Fruit fly (Drosophila melanogaster): ENCODE measurements around the gene D2hgdh.

Gene D2hgdh

dm6 chrX:2125527-2126088 is 15.7 kb upstream of the D2hgdh start:
- TF ChIP-seq ftz-f1 (GFP tag; optimal IDR thresholded peaks at IDR 0.05): peak; percentile 40
- TF ChIP-seq Nf-YA (GFP tag; IDR thresholded peaks at IDR 0.05): peak; percentile 90
- peak; percentile 7 for TF ChIP-seq mirr (GFP tag; optimal IDR thresholded peaks at IDR 0.05)
- peak; percentile 72 for TF ChIP-seq CG32767 (GFP tag; IDR thresholded peaks at IDR 0.05)
- TF ChIP-seq CG10321 (GFP tag; IDR thresholded peaks at IDR 0.05): peak; percentile 96
- 0 out of 4 replicates have a peak, but pooled peaks have one; percentile 50 for TF ChIP-seq chinmo (GFP tag; IDR thresholded peaks at IDR 0.05; ENCODE audit: partially characterized antibody)
- peak; percentile 85 for TF ChIP-seq abd-A (tag; optimal IDR thresholded peaks at IDR 0.05)
- TF ChIP-seq ash1 (GFP tag; optimal IDR thresholded peaks at IDR 0.05): peak; percentile 95
- TF ChIP-seq ci (GFP tag; IDR thresholded peaks at IDR 0.05): peak; percentile 67; the same call in 1 of the 3 replicates
- no peak for TF ChIP-seq NfI (GFP tag; optimal IDR thresholded peaks at IDR 0.05)
- peak; percentile 29 for TF ChIP-seq CG10543 (GFP tag; optimal IDR thresholded peaks at IDR 0.05)
- TF ChIP-seq vvl (GFP tag; IDR thresholded peaks at IDR 0.05): 0 out of 2 replicates have a peak, but pooled peaks have one; percentile 36
- TF ChIP-seq Nf-YC (tag; optimal IDR thresholded peaks at IDR 0.05): peak; percentile 99
- 0 out of 3 replicates have a peak, but pooled peaks have one; percentile 19 for TF ChIP-seq CG34224 (GFP tag; IDR thresholded peaks at IDR 0.05; ENCODE audit: partially characterized antibody)
- TF ChIP-seq CG10366 (GFP tag; IDR thresholded peaks at IDR 0.05): no peak
- peak; percentile 99 for TF ChIP-seq Nf-YB (GFP tag; optimal IDR thresholded peaks at IDR 0.05)
- TF ChIP-seq CG5180 (GFP tag; optimal IDR thresholded peaks at IDR 0.05): no peak
- peak; percentile 15 for TF ChIP-seq sd (tag; optimal IDR thresholded peaks at IDR 0.05)
- TF ChIP-seq CG1832 (GFP tag; optimal IDR thresholded peaks at IDR 0.05): peak; percentile 91
- TF ChIP-seq pfk (GFP tag; optimal IDR thresholded peaks at IDR 0.05): peak; percentile 55
- TF ChIP-seq seq (GFP tag; IDR thresholded peaks at IDR 0.05): peak; percentile 87
- TF ChIP-seq CkIIα-i1 (GFP tag; IDR thresholded peaks at IDR 0.05): no peak
- TF ChIP-seq zen (tag; optimal IDR thresholded peaks at IDR 0.05): peak; percentile 31
- TF ChIP-seq HmgZ (tag; optimal IDR thresholded peaks at IDR 0.05): peak; percentile 60
- no peak for TF ChIP-seq fru (optimal IDR thresholded peaks at IDR 0.05)
- TF ChIP-seq CG42726 (GFP tag; IDR thresholded peaks at IDR 0.05; ENCODE audit: partially characterized antibody): no peak
- TF ChIP-seq gsb-n (tag; optimal IDR thresholded peaks at IDR 0.05): peak; percentile 37
- TF ChIP-seq CG10267 (tag; optimal IDR thresholded peaks at IDR 0.05): no peak
- no peak for TF ChIP-seq NK7.1 (GFP tag; optimal IDR thresholded peaks at IDR 0.05)
- no peak for TF ChIP-seq CG32772 (GFP tag; IDR thresholded peaks at IDR 0.05)
- TF ChIP-seq CoRest (tag; optimal IDR thresholded peaks at IDR 0.05): peak; percentile 41
- no peak for TF ChIP-seq pan (optimal IDR thresholded peaks at IDR 0.05)
- TF ChIP-seq pan (GFP tag; optimal IDR thresholded peaks at IDR 0.05 in 1 of 2, IDR thresholded peaks at IDR 0.05 in 1 of 2): peak in 1 of 2 experiments; percentile 12
- peak; percentile 7; the same call in 1 of the 2 replicates for TF ChIP-seq Bgb (GFP tag; IDR thresholded peaks at IDR 0.05; ENCODE audit: partially characterized antibody)
- 0 out of 2 replicates have a peak, but pooled peaks have one; percentile 28 for TF ChIP-seq bbx (GFP tag; IDR thresholded peaks at IDR 0.05; ENCODE audit: partially characterized antibody)
- TF ChIP-seq sqz (GFP tag; optimal IDR thresholded peaks at IDR 0.05): peak; percentile 46
- TF ChIP-seq cato (GFP tag; optimal IDR thresholded peaks at IDR 0.05; ENCODE audit: borderline replicate concordance): no peak
- peak; percentile 30 for TF ChIP-seq CG12769 (tag; optimal IDR thresholded peaks at IDR 0.05)
- TF ChIP-seq CG5953 (GFP tag; IDR thresholded peaks at IDR 0.05): no peak
- TF ChIP-seq Med (GFP tag): peak; percentile 62
- TF ChIP-seq CG8290 (GFP tag; optimal IDR thresholded peaks at IDR 0.05): no peak
- peak in 1 of 2 experiments; percentile 9 for TF ChIP-seq CG8290 (tag; optimal IDR thresholded peaks at IDR 0.05)
- peak; percentile 73 for TF ChIP-seq Deaf1 (tag; optimal IDR thresholded peaks at IDR 0.05)
- peak; percentile 16; the same call in 1 of the 2 replicates for TF ChIP-seq crol (GFP tag; IDR thresholded peaks at IDR 0.05)
- TF ChIP-seq oc (tag; optimal IDR thresholded peaks at IDR 0.05): peak; percentile 38
- TF ChIP-seq CG8478 (optimal IDR thresholded peaks at IDR 0.05): peak; percentile 34
- peak; percentile 35 for TF ChIP-seq kni (GFP tag; optimal IDR thresholded peaks at IDR 0.05)
- TF ChIP-seq phol (tag; optimal IDR thresholded peaks at IDR 0.05): peak; percentile 18
- peak; percentile 26; the same call in 1 of the 3 replicates for TF ChIP-seq row (GFP tag; IDR thresholded peaks at IDR 0.05)
- no peak for TF ChIP-seq CG4282 (GFP tag; optimal IDR thresholded peaks at IDR 0.05)
